Fruit fly (Drosophila melanogaster) whole organism, pupa: ENCODE measurements around the gene CG9300.
A peak's percentile ranks its signal among the peaks of the same experiment; 100 is the strongest.

Source experiments
- CG10348 ChIP-seq: fragments of 200-800 bp; sonication (Bioruptor generic); IDR thresholded peaks from 2 replicates; pipeline ENCODE4 v1.3.6; 2022; ENCODE audit warnings: missing biosample characterization, missing genetic modification characterization
- CG13204 ChIP-seq: fragments of 200-800 bp; sonication (Bioruptor generic); optimal IDR thresholded peaks from 2 replicates; lab custom pipeline; 2018; ENCODE audit warnings: missing biosample characterization, mild to moderate bottlenecking, missing genetic modification characterization, moderate library complexity
- CG17806 ChIP-seq: fragments of 200-800 bp; sonication (Bioruptor generic); optimal IDR thresholded peaks from 2 replicates; lab custom pipeline; 2018; ENCODE audit warnings: missing biosample characterization, mild to moderate bottlenecking, missing genetic modification characterization, moderate library complexity
- CG4496 ChIP-seq: fragments of 200-800 bp; sonication (Bioruptor generic); IDR thresholded peaks from 3 replicates; pipeline ENCODE4 v1.3.6; 2022; ENCODE audit warnings: missing biosample characterization, missing genetic modification characterization
- CG8159 ChIP-seq: fragments of 200-800 bp; sonication (Bioruptor generic); optimal IDR thresholded peaks from 3 replicates; lab custom pipeline; 2018; ENCODE audit warnings: missing biosample characterization, mild to moderate bottlenecking, missing genetic modification characterization, moderate library complexity
- D1 ChIP-seq: fragments of 200-800 bp; sonication (Bioruptor generic); optimal IDR thresholded peaks from 2 replicates; lab custom pipeline; 2018; ENCODE audit warnings: missing biosample characterization, mild to moderate bottlenecking, missing genetic modification characterization, moderate library complexity
- EcR ChIP-seq: fragments of 200-800 bp; sonication (Bioruptor generic); optimal IDR thresholded peaks from 3 replicates; lab custom pipeline; 2019; ENCODE audit warnings: missing biosample characterization, missing genetic modification characterization, mild to moderate bottlenecking, moderate library complexity, missing genetic modification reagents
- Ets98B ChIP-seq: fragments of 200-800 bp; sonication (Bioruptor generic); IDR thresholded peaks from 2 replicates; pipeline ENCODE4 v1.3.6; 2022; ENCODE audit warnings: missing biosample characterization, missing genetic modification characterization
- gl ChIP-seq: fragments of 200-800 bp; sonication (Bioruptor generic); optimal IDR thresholded peaks from 2 replicates; lab custom pipeline; 2018; ENCODE audit warnings: missing biosample characterization, mild to moderate bottlenecking, missing genetic modification characterization

DNA sequence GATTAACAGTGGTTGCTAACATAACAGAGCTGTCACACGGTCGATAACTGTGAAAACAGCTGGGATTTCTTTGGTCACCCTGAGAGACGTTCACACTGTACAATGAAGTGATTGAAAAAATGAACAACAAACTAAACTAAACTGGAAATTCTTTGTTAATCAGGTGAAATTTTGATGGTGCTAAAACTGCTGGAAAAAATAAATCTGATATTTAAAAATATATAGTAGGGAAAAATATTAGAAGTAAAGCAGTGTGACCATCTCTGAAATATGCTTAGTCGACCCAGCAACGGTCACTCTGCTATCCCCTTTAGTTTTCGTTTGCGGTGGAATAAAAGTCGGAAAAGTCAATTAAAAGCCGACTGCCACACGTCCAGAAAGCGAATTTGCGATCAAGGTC lies 33.8 kb downstream of the CG9300 start, which contains the start of the genes CG9231 and CG9330:
- no peak for TF ChIP-seq CG10348 (GFP tag; lab: Robert Waterston, UW)
- TF ChIP-seq CG13204 (GFP tag; lab: Kevin White, UChicago), result no peak
- TF ChIP-seq gl (tag; lab: Kevin White, UChicago), result no peak
- TF ChIP-seq D1 (tag; lab: Kevin White, UChicago), result no peak
- peak; percentile 14 for TF ChIP-seq EcR (GFP tag; lab: Kevin White, UChicago)
- TF ChIP-seq CG8159 (tag; lab: Kevin White, UChicago), result peak; percentile 1
- TF ChIP-seq CG17806 (tag; lab: Kevin White, UChicago), result no peak
- no peak for TF ChIP-seq CG4496 (GFP tag; lab: Robert Waterston, UW)
- no peak for TF ChIP-seq Ets98B (GFP tag; lab: Robert Waterston, UW)
